Fruit fly (Drosophila melanogaster) whole organism, wandering third instar larva: ENCODE results near the gene CG5758.

Experiments
- Abd-B ChIP-seq: fragments of >200 bp; optimal IDR thresholded peaks from 2 replicates; lab custom pipeline; 2017; ENCODE audit warnings: missing biosample characterization, missing genetic modification characterization
- CG32264 ChIP-seq: fragments of 200-800 bp; sonication (Bioruptor generic); optimal IDR thresholded peaks from 2 replicates; lab custom pipeline; 2016; ENCODE audit warnings: missing biosample characterization, missing genetic modification characterization
- CG9705 ChIP-seq: fragments of 200-800 bp; sonication (Bioruptor generic); optimal IDR thresholded peaks from 2 replicates; lab custom pipeline; 2018; ENCODE audit warnings: missing biosample characterization, mild to moderate bottlenecking, missing genetic modification characterization
- CrebA ChIP-seq: fragments of 200-800 bp; sonication (Bioruptor generic); optimal IDR thresholded peaks from 2 replicates; lab custom pipeline; 2016; ENCODE audit warnings: missing biosample characterization, mild to moderate bottlenecking, missing genetic modification characterization, borderline replicate concordance
- Dfd ChIP-seq: fragments of >200 bp; optimal IDR thresholded peaks from 2 replicates; lab custom pipeline; 2017; ENCODE audit warnings: missing biosample characterization, missing genetic modification characterization
- Dif ChIP-seq: fragments of 200-275, 200-300 bp; sonication (Bioruptor generic); optimal IDR thresholded peaks from 2 replicates; lab custom pipeline; 2018; ENCODE audit warnings: missing biosample characterization, missing genetic modification characterization; ENCODE audit not compliant: partially characterized antibody
- GATAd ChIP-seq: sonication (Bioruptor generic); optimal IDR thresholded peaks from 2 replicates; lab custom pipeline; 2016; ENCODE audit warnings: missing biosample characterization, missing genetic modification characterization
- HLH106 ChIP-seq: fragments of 200-800 bp; optimal IDR thresholded peaks from 3 replicates; lab custom pipeline; 2019; ENCODE audit warnings: missing biosample characterization, mild to moderate bottlenecking, missing genetic modification characterization, moderate library complexity
- Hnf4 ChIP-seq: fragments of 200-800 bp; sonication (Bioruptor generic); optimal IDR thresholded peaks from 2 replicates; lab custom pipeline; 2016; ENCODE audit warnings: missing biosample characterization, mild to moderate bottlenecking, missing genetic modification characterization
- Hr78 ChIP-seq: fragments of >200 bp; optimal IDR thresholded peaks from 2 replicates; lab custom pipeline; 2017; ENCODE audit warnings: missing biosample characterization, missing genetic modification characterization
- Hr83 ChIP-seq: fragments of 200-300 bp; sonication (Bioruptor generic); optimal IDR thresholded peaks from 2 replicates; lab custom pipeline; 2016; ENCODE audit warnings: missing biosample characterization, mild to moderate bottlenecking, missing genetic modification characterization, moderate library complexity; ENCODE audit not compliant: poor library complexity, severe bottlenecking
- Jra ChIP-seq: sonication (Bioruptor generic); optimal IDR thresholded peaks from 2 replicates; lab custom pipeline; 2016; ENCODE audit warnings: missing biosample characterization, missing genetic modification characterization
- Mio ChIP-seq: sonication (Bioruptor generic); optimal IDR thresholded peaks from 2 replicates; lab custom pipeline; 2016; ENCODE audit warnings: missing biosample characterization, missing genetic modification characterization
- Myc ChIP-seq: fragments of >200 bp; optimal IDR thresholded peaks from 2 replicates; lab custom pipeline; 2017
- N ChIP-seq: fragments of >200 bp; optimal IDR thresholded peaks from 2 replicates; lab custom pipeline; 2018; ENCODE audit warnings: missing biosample characterization, missing external identifiers, missing genetic modification characterization
- OdsH ChIP-seq: fragments of 200-800 bp; sonication (Bioruptor generic); optimal IDR thresholded peaks from 2 replicates; lab custom pipeline; 2016; ENCODE audit warnings: missing biosample characterization, mild to moderate bottlenecking, missing genetic modification characterization
- Rel ChIP-seq, 2 experiments: fragments of 200-800 bp; sonication (Bioruptor generic) in 1 of 2; optimal IDR thresholded peaks; 2 replicates in 1 of 2; 3 replicates in 1 of 2; lab custom pipeline; 2016 to 2019; ENCODE audit warnings: mild to moderate bottlenecking in 2 of 2, missing biosample characterization in 2 of 2, missing genetic modification characterization in 2 of 2, moderate library complexity in 1 of 2
- Sp1 ChIP-seq: fragments of 200-800 bp; sonication (Bioruptor generic); optimal IDR thresholded peaks from 3 replicates; lab custom pipeline; 2019; ENCODE audit warnings: missing biosample characterization, mild to moderate bottlenecking, missing genetic modification characterization, moderate library complexity
- Vsx2 ChIP-seq: fragments of 200-300, 225-300 bp; sonication (Bioruptor generic); optimal IDR thresholded peaks from 2 replicates; lab custom pipeline; 2018; ENCODE audit warnings: missing biosample characterization, missing genetic modification characterization; ENCODE audit not compliant: partially characterized antibody
- br ChIP-seq: fragments of 200-800 bp; sonication (Bioruptor generic); optimal IDR thresholded peaks from 2 replicates; lab custom pipeline; 2016; ENCODE audit warnings: missing biosample characterization, missing genetic modification characterization
- brk ChIP-seq: fragments of 200-800 bp; sonication (Bioruptor generic); optimal IDR thresholded peaks from 2 replicates; lab custom pipeline; 2016; ENCODE audit warnings: missing biosample characterization, mild to moderate bottlenecking, missing genetic modification characterization
- dl ChIP-seq, 2 experiments: fragments of 175-275, 200-275 bp in 1 of 2; fragments of 200-275 bp in 1 of 2; sonication (Bioruptor generic); optimal IDR thresholded peaks; lab custom pipeline; 2018; ENCODE audit warnings: mild to moderate bottlenecking in 2 of 2, missing biosample characterization in 2 of 2, missing genetic modification characterization in 2 of 2, moderate library complexity in 2 of 2; ENCODE audit not compliant: partially characterized antibody in 2 of 2, insufficient read depth in 1 of 2
- dmrt93B ChIP-seq: fragments of 200-800 bp; sonication (Bioruptor generic); optimal IDR thresholded peaks from 2 replicates; lab custom pipeline; 2018; ENCODE audit warnings: missing biosample characterization, mild to moderate bottlenecking, missing genetic modification characterization
- dsf ChIP-seq: sonication (Bioruptor generic); optimal IDR thresholded peaks from 2 replicates; lab custom pipeline; 2016; ENCODE audit warnings: missing biosample characterization, missing genetic modification characterization, borderline replicate concordance
- ey ChIP-seq: fragments of 200-800 bp; sonication (Bioruptor generic); optimal IDR thresholded peaks from 2 replicates; lab custom pipeline; 2016; ENCODE audit warnings: missing biosample characterization, missing genetic modification characterization
- foxo ChIP-seq, 2 experiments: fragments of 200-800 bp; sonication (Bioruptor generic); optimal IDR thresholded peaks; 2 replicates in 1 of 2; 3 replicates in 1 of 2; lab custom pipeline; 2016 to 2017; ENCODE audit warnings: missing biosample characterization in 2 of 2, missing genetic modification characterization in 2 of 2
- fru ChIP-seq: fragments of 200-800 bp; sonication (Bioruptor generic); optimal IDR thresholded peaks from 3 replicates; lab custom pipeline; 2016; ENCODE audit warnings: missing biosample characterization, mild to moderate bottlenecking, missing genetic modification characterization
- h ChIP-seq: fragments of 200-800 bp; sonication (Bioruptor generic); optimal IDR thresholded peaks from 3 replicates; lab custom pipeline; 2016; ENCODE audit warnings: missing biosample characterization, mild to moderate bottlenecking, missing genetic modification characterization
- jim ChIP-seq: fragments of 175-275, 200-325 bp; sonication (Bioruptor generic); optimal IDR thresholded peaks from 2 replicates; lab custom pipeline; 2016; ENCODE audit warnings: missing biosample characterization, mild to moderate bottlenecking, missing genetic modification characterization
- lola ChIP-seq: fragments of >200 bp; optimal IDR thresholded peaks from 2 replicates; lab custom pipeline; 2017; ENCODE audit warnings: missing biosample characterization, missing genetic modification characterization
- pan ChIP-seq: fragments of >200 bp; optimal IDR thresholded peaks from 2 replicates; lab custom pipeline; 2017
- psq ChIP-seq: fragments of 200-800 bp; sonication (Bioruptor generic); optimal IDR thresholded peaks from 3 replicates; lab custom pipeline; 2017; ENCODE audit warnings: missing biosample characterization, mild to moderate bottlenecking, missing genetic modification characterization, moderate library complexity
- rgr ChIP-seq: fragments of 200-800 bp; sonication (Bioruptor generic); optimal IDR thresholded peaks from 3 replicates; lab custom pipeline; 2016; ENCODE audit warnings: missing biosample characterization, mild to moderate bottlenecking, missing genetic modification characterization
- sage ChIP-seq: fragments of 200-800 bp; sonication (Bioruptor generic); optimal IDR thresholded peaks from 2 replicates; lab custom pipeline; 2016; ENCODE audit warnings: missing biosample characterization, mild to moderate bottlenecking, missing genetic modification characterization
- sv ChIP-seq: fragments of 200-800 bp; sonication (Bioruptor generic); optimal IDR thresholded peaks from 3 replicates; lab custom pipeline; 2016; ENCODE audit warnings: missing biosample characterization, missing genetic modification characterization
- tai ChIP-seq: sonication (Bioruptor generic); optimal IDR thresholded peaks from 2 replicates; lab custom pipeline; 2016; ENCODE audit warnings: missing biosample characterization, missing genetic modification characterization
- usp ChIP-seq: fragments of >200 bp; optimal IDR thresholded peaks from 2 replicates; lab custom pipeline; 2017; ENCODE audit warnings: missing biosample characterization, missing genetic modification characterization
- woc ChIP-seq: sonication (Bioruptor generic); optimal IDR thresholded peaks from 2 replicates; lab custom pipeline; 2016; ENCODE audit warnings: missing biosample characterization, mild to moderate bottlenecking, missing genetic modification characterization

CG5758 gene

DNA sequence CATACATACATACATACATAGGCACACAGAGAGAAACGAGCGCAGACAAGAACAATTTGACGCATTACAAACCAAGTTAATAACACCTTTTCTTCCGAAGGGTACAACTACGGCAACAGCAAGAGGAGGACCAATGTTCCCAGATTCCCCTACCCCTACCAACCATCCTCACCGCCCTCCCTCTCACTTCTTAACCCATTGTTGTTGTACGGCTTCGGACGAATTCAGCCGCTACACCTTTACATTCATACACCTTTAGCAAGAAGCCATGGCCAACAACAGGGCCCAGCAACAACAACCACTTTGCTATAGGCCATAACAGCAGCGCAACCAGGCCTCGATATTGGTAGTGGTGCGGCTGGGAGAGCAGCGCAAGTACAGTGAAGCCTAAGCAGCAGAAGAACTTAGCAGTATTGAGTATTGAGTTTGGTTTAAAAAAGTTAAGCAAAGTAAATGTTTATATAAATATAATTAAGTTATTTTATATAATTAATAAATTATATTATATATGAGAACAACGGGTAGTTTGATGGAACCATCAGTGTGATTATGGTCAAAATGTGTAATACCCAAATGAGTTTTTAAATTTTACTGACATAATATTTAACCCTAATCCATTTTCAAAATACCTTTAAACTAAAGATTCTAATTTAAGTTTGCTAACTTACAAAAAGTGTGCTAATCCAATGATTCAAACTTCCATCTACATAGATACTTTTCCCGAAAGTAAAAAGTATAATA lies 30.8 kb downstream of the CG5758 start (continued):
- TF ChIP-seq GATAd (GFP tag; lab: Kevin White, UChicago) (no peak), Dif (no peak), psq (GFP tag; lab: Kevin White, UChicago) (peak; percentile 34), Dfd (GFP tag; lab: Kevin White, UChicago) (no peak)
- TF ChIP-seq, all 38 proteins: peak for 19

dm6 chr2L:18151134-18151825 lies 31.5 kb downstream of the CG5758 start:
- TF ChIP-seq jim (GFP tag; lab: Kevin White, UChicago) (no peak), rgr (GFP tag; lab: Kevin White, UChicago) (no peak), GATAd (GFP tag; lab: Kevin White, UChicago) (no peak), HLH106 (tag; lab: Kevin White, UChicago) (peak; percentile 56), psq (GFP tag; lab: Kevin White, UChicago) (no peak), pan (lab: Kevin White, UChicago) (no peak), foxo (GFP tag; optimal IDR thresholded peaks at IDR 0.05; lab: Kevin White, UChicago) (peak in 1 of 2 experiments; percentile 48), Hnf4 (GFP tag; lab: Kevin White, UChicago) (no peak), fru (GFP tag; lab: Kevin White, UChicago) (peak; percentile 60), Mio (no peak), lola (GFP tag; lab: Kevin White, UChicago) (no peak), Jra (GFP tag; lab: Kevin White, UChicago) (no peak), h (peak; percentile 62), OdsH (GFP tag; lab: Kevin White, UChicago) (no peak), brk (GFP tag; lab: Kevin White, UChicago) (no peak), woc (GFP tag; lab: Kevin White, UChicago) (peak; percentile 67), CG9705 (GFP tag; lab: Kevin White, UChicago) (peak; percentile 23), Vsx2 (no peak), usp (GFP tag; lab: Kevin White, UChicago) (no peak), Myc (no peak), Dif (no peak), dsf (GFP tag; lab: Kevin White, UChicago) (no peak), Dfd (GFP tag; lab: Kevin White, UChicago) (peak; percentile 30), sage (GFP tag; lab: Kevin White, UChicago) (no peak), dl (GFP tag; optimal IDR thresholded peaks at IDR 0.05; lab: Kevin White, UChicago; ENCODE audit: insufficient read depth in 1 of 2, partially characterized antibody in 2 of 2) (peak in 1 of 2 experiments; percentile 19), br (peak; percentile 53), ey (GFP tag; lab: Kevin White, UChicago) (peak; percentile 67), dmrt93B (GFP tag; lab: Kevin White, UChicago) (peak; percentile 56), N (peak; percentile 76), CG32264 (GFP tag; lab: Kevin White, UChicago) (no peak), Hr83 (GFP tag; lab: Kevin White, UChicago) (peak; percentile 52), Hr78 (GFP tag; lab: Kevin White, UChicago) (no peak), CrebA (peak; percentile 69), tai (GFP tag; lab: Kevin White, UChicago) (no peak), Sp1 (peak; percentile 4), Abd-B (GFP tag; lab: Kevin White, UChicago) (peak; percentile 65), Rel (GFP tag; optimal IDR thresholded peaks at IDR 0.05; lab: Kevin White, UChicago) (no peak), Rel (tag; optimal IDR thresholded peaks at IDR 0.05; lab: Kevin White, UChicago) (peak; percentile 41), sv (peak; percentile 22)
- TF ChIP-seq, all 38 proteins: peak for 18
